Worm (Caenorhabditis elegans) whole organism, L2 larva: Measurements from ENCODE around the gene Y17G7B.3.

Source experiments
- C34F6.9 ChIP-seq: fragments of 150-350 bp; optimal IDR thresholded peaks from 2 replicates; lab custom pipeline; 2014; ENCODE audit warnings: missing biosample characterization, missing genetic modification characterization
- F13H6.1 ChIP-seq: sonication (generic microtip); optimal IDR thresholded peaks from 2 replicates; lab custom pipeline; 2016; ENCODE audit warnings: missing genetic modification characterization, missing compliant biosample characterization
- R02D3.7 ChIP-seq: fragments of 150-350 bp; optimal IDR thresholded peaks from 2 replicates; lab custom pipeline; 2014; ENCODE audit warnings: missing biosample characterization, missing genetic modification characterization
- Y55F3AM.14 ChIP-seq: fragments of 200-800 bp; sonication (Bioruptor generic); optimal IDR thresholded peaks from 2 replicates; lab custom pipeline; 2018; ENCODE audit warnings: mild to moderate bottlenecking, missing genetic modification characterization, missing compliant biosample characterization
- ZK546.5 ChIP-seq: sonication (generic microtip); optimal IDR thresholded peaks from 2 replicates; lab custom pipeline; 2017; ENCODE audit warnings: missing biosample characterization, missing genetic modification characterization
- alr-1 ChIP-seq: fragments of 150-350 bp; optimal IDR thresholded peaks from 2 replicates; lab custom pipeline; 2014; ENCODE audit warnings: missing biosample characterization, missing genetic modification characterization
- aly-2 ChIP-seq: fragments of 150-350 bp; optimal IDR thresholded peaks from 2 replicates; lab custom pipeline; 2014; ENCODE audit warnings: missing biosample characterization, missing genetic modification characterization
- ama-1 ChIP-seq: fragments of 150-350 bp; optimal IDR thresholded peaks from 2 replicates; lab custom pipeline; 2018; ENCODE audit warnings: inconsistent platforms
- ceh-16 ChIP-seq: fragments of 150-350 bp; optimal IDR thresholded peaks from 2 replicates; lab custom pipeline; 2014; ENCODE audit warnings: missing biosample characterization, missing genetic modification characterization
- crh-2 ChIP-seq: sonication (generic microtip); optimal IDR thresholded peaks from 2 replicates; lab custom pipeline; 2017; ENCODE audit warnings: missing biosample characterization, missing genetic modification characterization
- egl-27 ChIP-seq: sonication (generic microtip); optimal IDR thresholded peaks from 3 replicates; lab custom pipeline; 2017; ENCODE audit warnings: missing biosample characterization, missing genetic modification reagents, missing genetic modification characterization
- elt-3 ChIP-seq: sonication (generic microtip); optimal IDR thresholded peaks from 2 replicates; lab custom pipeline; 2017; ENCODE audit warnings: missing biosample characterization, missing genetic modification characterization
- fos-1 ChIP-seq: fragments of 150-350 bp; optimal IDR thresholded peaks from 2 replicates; lab custom pipeline; 2014; ENCODE audit warnings: missing biosample characterization, missing genetic modification characterization
- lin-11 ChIP-seq: fragments of 150-350 bp; sonication (generic microtip); optimal IDR thresholded peaks from 2 replicates; lab custom pipeline; 2014; ENCODE audit warnings: missing biosample characterization, missing genetic modification characterization, inconsistent platforms, mixed read lengths
- lin-13 ChIP-seq: fragments of 150-350 bp; optimal IDR thresholded peaks from 2 replicates; lab custom pipeline; 2014; ENCODE audit warnings: missing biosample characterization, missing genetic modification reagents, missing genetic modification characterization
- lin-39 ChIP-seq: fragments of 150-350 bp; optimal IDR thresholded peaks from 2 replicates; lab custom pipeline; 2014; ENCODE audit warnings: missing biosample characterization, missing genetic modification reagents, missing genetic modification characterization
- lsy-2 ChIP-seq, 2 experiments: fragments of 150-350 bp in 1 of 2; sonication (generic microtip) in 1 of 2; optimal IDR thresholded peaks; 2 replicates each; lab custom pipeline; 2014 to 2017; ENCODE audit warnings: missing biosample characterization in 2 of 2, missing genetic modification characterization in 2 of 2
- mab-5 ChIP-seq: fragments of 150-350 bp; optimal IDR thresholded peaks from 2 replicates; lab custom pipeline; 2014; ENCODE audit warnings: missing biosample characterization, missing genetic modification characterization
- mbf-1 ChIP-seq: sonication (generic microtip); optimal IDR thresholded peaks from 2 replicates; lab custom pipeline; 2017; ENCODE audit warnings: missing biosample characterization, missing genetic modification characterization
- nhr-10 ChIP-seq: sonication (generic microtip); optimal IDR thresholded peaks from 2 replicates; lab custom pipeline; 2017; ENCODE audit warnings: missing biosample characterization, missing genetic modification characterization
- nhr-129 ChIP-seq: fragments of 150-350 bp; optimal IDR thresholded peaks from 2 replicates; lab custom pipeline; 2014; ENCODE audit warnings: missing biosample characterization, missing genetic modification characterization
- nhr-23 ChIP-seq: fragments of 150-350 bp; optimal IDR thresholded peaks from 2 replicates; lab custom pipeline; 2014; ENCODE audit warnings: missing biosample characterization, missing genetic modification reagents, missing genetic modification characterization
- nhr-237 ChIP-seq: fragments of 150-350 bp; optimal IDR thresholded peaks from 2 replicates; lab custom pipeline; 2014; ENCODE audit warnings: missing biosample characterization, missing genetic modification characterization
- nhr-25 ChIP-seq: fragments of 150-350 bp; sonication (generic microtip); optimal IDR thresholded peaks from 3 replicates; lab custom pipeline; 2014; ENCODE audit warnings: missing biosample characterization, missing genetic modification characterization
- nhr-77 ChIP-seq: fragments of 150-350 bp; optimal IDR thresholded peaks from 2 replicates; lab custom pipeline; 2014; ENCODE audit warnings: missing biosample characterization, missing genetic modification characterization
- peb-1 ChIP-seq: fragments of 150-350 bp; optimal IDR thresholded peaks from 2 replicates; lab custom pipeline; 2014; ENCODE audit warnings: missing biosample characterization, missing genetic modification characterization
- sem-4 ChIP-seq: fragments of 150-350 bp; optimal IDR thresholded peaks from 2 replicates; lab custom pipeline; 2014; ENCODE audit warnings: missing biosample characterization, missing genetic modification reagents, missing genetic modification characterization
- skn-1 ChIP-seq: sonication (generic microtip); optimal IDR thresholded peaks from 2 replicates; lab custom pipeline; 2017; ENCODE audit warnings: missing biosample characterization, missing genetic modification characterization
- snpc-4 ChIP-seq: fragments of 150-350 bp; optimal IDR thresholded peaks from 2 replicates; lab custom pipeline; 2014; ENCODE audit warnings: missing biosample characterization, missing genetic modification characterization
- unc-39 ChIP-seq: fragments of 150-350 bp; optimal IDR thresholded peaks from 2 replicates; lab custom pipeline; 2014; ENCODE audit warnings: missing biosample characterization, missing genetic modification characterization
- unc-55 ChIP-seq: fragments of 150-350 bp; sonication (generic microtip); optimal IDR thresholded peaks from 3 replicates; lab custom pipeline; 2014; ENCODE audit warnings: missing biosample characterization, missing genetic modification reagents, missing genetic modification characterization
- unc-62 ChIP-seq: fragments of 150-350 bp; optimal IDR thresholded peaks from 2 replicates; lab custom pipeline; 2014; ENCODE audit warnings: missing biosample characterization, missing genetic modification reagents, missing genetic modification characterization
- zag-1 ChIP-seq: fragments of 150-350 bp; optimal IDR thresholded peaks from 2 replicates; lab custom pipeline; 2014; ENCODE audit warnings: missing biosample characterization, missing genetic modification characterization
- ztf-11 ChIP-seq: sonication (generic microtip); optimal IDR thresholded peaks from 2 replicates; lab custom pipeline; 2017; ENCODE audit warnings: missing biosample characterization, missing genetic modification characterization
- ztf-4 ChIP-seq: fragments of 150-350 bp; optimal IDR thresholded peaks from 2 replicates; lab custom pipeline; 2014; ENCODE audit warnings: missing biosample characterization, missing genetic modification characterization

Y17G7B.3 gene

ce11 chrII:11976727-11977259 lies 12.0 kb upstream of the Y17G7B.3 start:
- TF ChIP-seq crh-2, result no peak
- peak in 1 of 2 experiments; percentile 10 for TF ChIP-seq lsy-2 (tag; optimal IDR thresholded peaks at IDR 0.05; lab: Kevin White, UChicago)
- no peak for TF ChIP-seq nhr-23

- TF ChIP-seq ama-1 (lab: Kevin White, UChicago) (peak; percentile 70), sem-4 (tag; lab: Kevin White, UChicago) (no peak), nhr-77 (tag; lab: Kevin White, UChicago) (no peak), aly-2 (tag; lab: Kevin White, UChicago) (no peak), elt-3 (no peak), zag-1 (tag; lab: Kevin White, UChicago) (no peak)
Measured at ce11 chrII:11977363-11977762, 11.5 kb upstream of the Y17G7B.3 start, which contains the start of gene Y17G7B.21. Gene Y17G7B.21 (minus strand): TSS chrII:11977661.

- no peak for TF ChIP-seq alr-1 (tag; lab: Kevin White, UChicago)
- TF ChIP-seq mbf-1, result no peak
- TF ChIP-seq ceh-16 (tag; lab: Kevin White, UChicago), result no peak
- no peak for TF ChIP-seq F13H6.1 (tag; lab: Kevin White, UChicago)
- TF ChIP-seq sem-4 (tag; lab: Kevin White, UChicago), result no peak
- no peak for TF ChIP-seq skn-1 (tag; lab: Kevin White, UChicago)
- TF ChIP-seq egl-27 (tag; lab: Kevin White, UChicago), result no peak
- TF ChIP-seq nhr-237, result no peak
- no peak for TF ChIP-seq elt-3
- no peak for TF ChIP-seq snpc-4 (tag; lab: Kevin White, UChicago)
- no peak for TF ChIP-seq nhr-10 (tag; lab: Kevin White, UChicago)
- no peak for TF ChIP-seq nhr-129 (tag; lab: Kevin White, UChicago)
- TF ChIP-seq lin-11, result no peak
- TF ChIP-seq lin-39 (tag; lab: Kevin White, UChicago), result no peak
Measured at ce11 chrII:11978478-11978877, 10.3 kb upstream of the Y17G7B.3 start.

ce11 chrII:11978920-11979319 lies 9.9 kb upstream of the Y17G7B.3 start:
- TF ChIP-seq snpc-4 (tag; lab: Kevin White, UChicago) (no peak), nhr-237 (no peak), nhr-77 (tag; lab: Kevin White, UChicago) (no peak), mbf-1 (no peak), R02D3.7 (tag; lab: Kevin White, UChicago) (no peak), egl-27 (tag; lab: Kevin White, UChicago) (no peak), unc-39 (no peak), ztf-4 (tag; lab: Kevin White, UChicago) (no peak), skn-1 (tag; lab: Kevin White, UChicago) (no peak)

ce11 chrII:11979449-11980095 lies 9.3 kb upstream of the Y17G7B.3 start, which contains the start of the genes ash-2 and Y17G7B.20:
Gene ash-2 (plus strand): TSS chrII:11979838.
Gene Y17G7B.20 (minus strand): TSS chrII:11979844.
- TF ChIP-seq Y55F3AM.14 (no peak), crh-2 (no peak), lin-11 (no peak), unc-55 (peak; percentile 23), ama-1 (lab: Kevin White, UChicago) (peak; percentile 64), ztf-4 (tag; lab: Kevin White, UChicago) (no peak), sem-4 (tag; lab: Kevin White, UChicago) (no peak), ZK546.5 (no peak), fos-1 (tag; lab: Kevin White, UChicago) (no peak), unc-62 (GFP tag; lab: Kevin White, UChicago) (no peak), unc-39 (no peak), mab-5 (tag; lab: Kevin White, UChicago) (no peak), F13H6.1 (tag; lab: Kevin White, UChicago) (no peak), ztf-11 (tag; lab: Kevin White, UChicago) (no peak), peb-1 (tag; lab: Kevin White, UChicago) (no peak), egl-27 (tag; lab: Kevin White, UChicago) (no peak), nhr-25 (tag; lab: Kevin White, UChicago) (no peak), zag-1 (tag; lab: Kevin White, UChicago) (peak; percentile 44), nhr-10 (tag; lab: Kevin White, UChicago) (no peak), lsy-2 (tag; optimal IDR thresholded peaks at IDR 0.05; lab: Kevin White, UChicago) (peak in 1 of 2 experiments; percentile 23), lin-13 (GFP tag; lab: Kevin White, UChicago) (no peak), C34F6.9 (tag; lab: Kevin White, UChicago) (peak; percentile 77), lin-39 (tag; lab: Kevin White, UChicago) (no peak)
